Worm (Caenorhabditis elegans) whole organism, late embryonic: Measurements from ENCODE around the gene ptr-4.

Experiments used
- C08G9.2 ChIP-seq: sonication (generic microtip); optimal IDR thresholded peaks from 2 replicates; lab custom pipeline; 2016; ENCODE audit warnings: mild to moderate bottlenecking, missing genetic modification characterization, moderate library complexity, missing compliant biosample characterization
- C38D4.7 ChIP-seq: fragments of 200-800 bp; sonication (Bioruptor generic); optimal IDR thresholded peaks from 2 replicates; lab custom pipeline; 2018; ENCODE audit warnings: mild to moderate bottlenecking, missing genetic modification characterization, moderate library complexity, missing compliant biosample characterization
- K02D7.2 ChIP-seq: sonication (generic microtip); optimal IDR thresholded peaks from 2 replicates; lab custom pipeline; 2017; ENCODE audit warnings: mild to moderate bottlenecking, missing genetic modification characterization, missing compliant biosample characterization
- K09A11.1 ChIP-seq: sonication (generic microtip); optimal IDR thresholded peaks from 2 replicates; lab custom pipeline; 2017; ENCODE audit warnings: antibody characterized with exemption, mild to moderate bottlenecking, missing genetic modification characterization, missing compliant biosample characterization; ENCODE audit not compliant: insufficient read depth
- T23F11.4 ChIP-seq: fragments of 200-800 bp; sonication (Bioruptor generic); optimal IDR thresholded peaks from 2 replicates; lab custom pipeline; 2018; ENCODE audit warnings: mild to moderate bottlenecking, missing genetic modification characterization, missing compliant biosample characterization
- ahr-1 ChIP-seq: sonication (generic microtip); optimal IDR thresholded peaks from 2 replicates; lab custom pipeline; 2016; ENCODE audit warnings: missing genetic modification characterization, missing compliant biosample characterization
- ama-1 ChIP-seq: fragments of 150-350 bp; optimal IDR thresholded peaks from 2 replicates; lab custom pipeline; 2014
- ceh-2 ChIP-seq: sonication (generic microtip); optimal IDR thresholded peaks from 2 replicates; lab custom pipeline; 2016; ENCODE audit warnings: missing genotype, missing genetic modification characterization, missing compliant biosample characterization
- ceh-30 ChIP-seq: fragments of 150-350 bp; optimal IDR thresholded peaks from 2 replicates; lab custom pipeline; 2014; ENCODE audit warnings: missing biosample characterization, missing genetic modification characterization
- ceh-34 ChIP-seq: sonication (generic microtip); optimal IDR thresholded peaks from 2 replicates; lab custom pipeline; 2016; ENCODE audit warnings: mild to moderate bottlenecking, missing genetic modification characterization, missing compliant biosample characterization
- ceh-45 ChIP-seq: fragments of 200-800 bp; sonication (Bioruptor generic); IDR thresholded peaks from 2 replicates; pipeline ENCODE4 v1.3.6; 2022; ENCODE audit warnings: missing genetic modification reagents, missing genetic modification characterization, missing compliant biosample characterization
- ceh-9 ChIP-seq: sonication (generic microtip); optimal IDR thresholded peaks from 2 replicates; lab custom pipeline; 2016; ENCODE audit warnings: mild to moderate bottlenecking, missing genetic modification characterization, inconsistent platforms, missing compliant biosample characterization
- che-1 ChIP-seq: sonication (generic microtip); optimal IDR thresholded peaks from 2 replicates; lab custom pipeline; 2016; ENCODE audit warnings: mild to moderate bottlenecking, missing genetic modification characterization, missing compliant biosample characterization
- dmd-4 ChIP-seq: sonication (generic microtip); optimal IDR thresholded peaks from 2 replicates; lab custom pipeline; 2016; ENCODE audit warnings: borderline replicate concordance, missing genetic modification characterization, missing compliant biosample characterization
- dve-1 ChIP-seq: sonication (generic microtip); optimal IDR thresholded peaks from 2 replicates; lab custom pipeline; 2017; ENCODE audit warnings: antibody characterized with exemption, mild to moderate bottlenecking, missing genetic modification characterization, missing compliant biosample characterization
- elt-2 ChIP-seq: sonication (generic microtip); optimal IDR thresholded peaks from 2 replicates; lab custom pipeline; 2016; ENCODE audit warnings: missing genetic modification reagents, missing genetic modification characterization, missing compliant biosample characterization
- elt-4 ChIP-seq: sonication (generic microtip); optimal IDR thresholded peaks from 2 replicates; lab custom pipeline; 2016; ENCODE audit warnings: missing genetic modification characterization, missing compliant biosample characterization
- ets-4 ChIP-seq: sonication (generic microtip); optimal IDR thresholded peaks from 2 replicates; lab custom pipeline; 2016; ENCODE audit warnings: missing genetic modification characterization, missing compliant biosample characterization
- fkh-10 ChIP-seq: fragments of 150-350 bp; optimal IDR thresholded peaks from 2 replicates; lab custom pipeline; 2014; ENCODE audit warnings: missing biosample characterization, missing genetic modification reagents, missing genetic modification characterization
- fkh-6 ChIP-seq: sonication (generic microtip); optimal IDR thresholded peaks from 2 replicates; lab custom pipeline; 2016; ENCODE audit warnings: missing genetic modification characterization, missing compliant biosample characterization
- gmeb-2 ChIP-seq: sonication (generic microtip); optimal IDR thresholded peaks from 2 replicates; lab custom pipeline; 2016; ENCODE audit warnings: missing genetic modification characterization, inconsistent platforms, missing compliant biosample characterization
- hlh-13 ChIP-seq: fragments of 200-800 bp; sonication (Bioruptor generic); optimal IDR thresholded peaks from 2 replicates; lab custom pipeline; 2018; ENCODE audit warnings: mild to moderate bottlenecking, missing genetic modification characterization, missing compliant biosample characterization
- hlh-15 ChIP-seq: sonication (generic microtip); optimal IDR thresholded peaks from 2 replicates; lab custom pipeline; 2016; ENCODE audit warnings: missing genetic modification characterization, missing compliant biosample characterization
- hlh-30 ChIP-seq: sonication (generic microtip); optimal IDR thresholded peaks from 2 replicates; lab custom pipeline; 2017; ENCODE audit warnings: antibody characterized with exemption, missing genetic modification characterization, missing compliant biosample characterization; ENCODE audit not compliant: insufficient read depth
- hlh-6 ChIP-seq: sonication (generic microtip); optimal IDR thresholded peaks from 2 replicates; lab custom pipeline; 2016; ENCODE audit warnings: missing genotype, missing genetic modification characterization, missing compliant biosample characterization
- hlh-8 ChIP-seq: sonication (generic microtip); optimal IDR thresholded peaks from 2 replicates; lab custom pipeline; 2016; ENCODE audit warnings: missing genotype, missing genetic modification characterization, missing compliant biosample characterization
- lim-6 ChIP-seq: sonication (generic microtip); optimal IDR thresholded peaks from 2 replicates; lab custom pipeline; 2016; ENCODE audit warnings: missing genetic modification characterization, missing compliant biosample characterization
- lin-11 ChIP-seq: fragments of 200-800 bp; sonication (Bioruptor generic); optimal IDR thresholded peaks from 2 replicates; lab custom pipeline; 2018; ENCODE audit warnings: mild to moderate bottlenecking, missing genetic modification characterization, missing compliant biosample characterization
- madf-2 ChIP-seq: sonication (generic microtip); optimal IDR thresholded peaks from 2 replicates; lab custom pipeline; 2017; ENCODE audit warnings: missing genetic modification characterization, missing compliant biosample characterization
- mec-3 ChIP-seq: sonication (generic microtip); optimal IDR thresholded peaks from 2 replicates; lab custom pipeline; 2016; ENCODE audit warnings: borderline replicate concordance, missing genetic modification characterization, missing compliant biosample characterization
- nfya-1 ChIP-seq: sonication (generic microtip); optimal IDR thresholded peaks from 2 replicates; lab custom pipeline; 2017; ENCODE audit warnings: missing genetic modification characterization, mild to moderate bottlenecking, missing compliant biosample characterization, antibody characterized with exemption, moderate library complexity
- nhr-232 ChIP-seq: sonication (generic microtip); optimal IDR thresholded peaks from 2 replicates; lab custom pipeline; 2016; ENCODE audit warnings: missing genetic modification characterization, missing compliant biosample characterization
- odd-2 ChIP-seq: sonication (generic microtip); optimal IDR thresholded peaks from 2 replicates; lab custom pipeline; 2017; ENCODE audit warnings: antibody characterized with exemption, mild to moderate bottlenecking, missing genetic modification characterization, missing compliant biosample characterization
- pax-1 ChIP-seq: fragments of 150-350 bp; optimal IDR thresholded peaks from 2 replicates; lab custom pipeline; 2014; ENCODE audit warnings: missing biosample characterization, missing genetic modification characterization
- pqm-1 ChIP-seq: sonication (generic microtip); optimal IDR thresholded peaks from 2 replicates; lab custom pipeline; 2016; ENCODE audit warnings: missing genetic modification characterization, missing compliant biosample characterization
- pros-1 ChIP-seq: fragments of 150-350 bp; optimal IDR thresholded peaks from 2 replicates; lab custom pipeline; 2014; ENCODE audit warnings: missing biosample characterization, missing genetic modification reagents, missing genetic modification characterization
- ref-2 ChIP-seq: sonication (generic microtip); optimal IDR thresholded peaks from 2 replicates; lab custom pipeline; 2016; ENCODE audit warnings: missing genetic modification characterization, missing compliant biosample characterization
- rnt-1 ChIP-seq: sonication (generic microtip); optimal IDR thresholded peaks from 2 replicates; lab custom pipeline; 2016; ENCODE audit warnings: missing genetic modification characterization, missing compliant biosample characterization
- sdc-2 ChIP-seq: sonication (generic microtip); optimal IDR thresholded peaks from 2 replicates; lab custom pipeline; 2016; ENCODE audit warnings: missing genotype, missing genetic modification characterization, missing compliant biosample characterization
- sox-4 ChIP-seq: sonication (generic microtip); optimal IDR thresholded peaks from 2 replicates; lab custom pipeline; 2017; ENCODE audit warnings: mild to moderate bottlenecking, missing genetic modification characterization, inconsistent platforms, missing compliant biosample characterization
- syd-9 ChIP-seq: sonication (generic microtip); optimal IDR thresholded peaks from 2 replicates; lab custom pipeline; 2016; ENCODE audit warnings: mild to moderate bottlenecking, missing genetic modification characterization, moderate library complexity, missing compliant biosample characterization
- tbx-2 ChIP-seq: sonication (generic microtip); optimal IDR thresholded peaks from 2 replicates; lab custom pipeline; 2016; ENCODE audit warnings: missing genetic modification characterization, missing compliant biosample characterization
- tbx-7 ChIP-seq: sonication (generic microtip); optimal IDR thresholded peaks from 2 replicates; lab custom pipeline; 2016; ENCODE audit warnings: missing genotype, missing genetic modification characterization, missing compliant biosample characterization
- ttx-3 ChIP-seq: sonication (generic microtip); optimal IDR thresholded peaks from 2 replicates; lab custom pipeline; 2016; ENCODE audit warnings: missing genetic modification reagents, missing genetic modification characterization, missing compliant biosample characterization
- unc-3 ChIP-seq, 2 experiments: fragments of 200-800 bp in 1 of 2; sonication (Bioruptor generic) in 1 of 2; sonication (generic microtip) in 1 of 2; conservative IDR thresholded peaks in 1 of 2; optimal IDR thresholded peaks in 1 of 2; 2 replicates each; pipeline versions ENCODE4 v1.3.6 to Lab custom; 2016 to 2022; ENCODE audit warnings: missing compliant biosample characterization in 2 of 2, missing genetic modification characterization in 2 of 2, missing genetic modification reagents in 1 of 2
- unc-42 ChIP-seq: sonication (generic microtip); optimal IDR thresholded peaks from 2 replicates; lab custom pipeline; 2016; ENCODE audit warnings: missing genotype, missing genetic modification characterization, missing compliant biosample characterization
- unc-86 ChIP-seq: sonication (generic microtip); optimal IDR thresholded peaks from 2 replicates; lab custom pipeline; 2016; ENCODE audit warnings: missing genetic modification characterization, missing compliant biosample characterization
- zip-5 ChIP-seq: sonication (generic microtip); optimal IDR thresholded peaks from 2 replicates; lab custom pipeline; 2016; ENCODE audit warnings: missing genetic modification characterization, missing compliant biosample characterization

The ptr-4 gene

DNA sequence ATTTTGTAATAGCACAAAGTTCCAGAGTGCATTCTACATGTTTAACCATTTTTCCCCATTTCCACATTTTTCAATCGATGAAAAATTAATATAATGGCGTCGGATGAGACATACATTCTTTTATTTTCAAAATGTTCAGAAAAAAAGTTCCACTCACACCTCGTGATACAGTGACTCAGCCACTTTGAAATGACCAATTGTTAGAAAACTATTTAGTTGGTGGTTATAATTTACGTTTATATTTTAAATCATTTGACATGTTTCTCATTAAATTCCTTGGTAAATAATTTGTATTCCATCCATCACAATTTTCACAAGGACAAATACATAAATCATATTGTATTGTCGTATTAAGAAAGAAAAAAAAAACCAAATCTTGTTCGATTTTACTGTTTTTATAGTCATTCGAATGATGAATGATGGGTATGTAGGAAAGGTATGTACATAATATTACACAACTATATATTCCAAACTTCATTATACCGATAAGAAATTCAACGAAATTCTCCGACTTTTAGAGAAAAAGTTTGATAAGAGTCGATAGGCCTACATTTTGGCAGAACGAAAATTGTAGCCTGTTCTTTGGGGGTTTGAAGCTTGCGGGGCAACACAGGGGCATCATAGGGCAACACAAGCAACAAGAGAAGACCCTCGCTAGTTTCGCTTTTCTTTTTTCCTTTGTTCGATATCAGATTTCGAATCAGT lies 34.8 kb upstream of the ptr-4 start:
- TF ChIP-seq odd-2 (no peak), nhr-232 (no peak), K02D7.2 (tag; lab: Kevin White, UChicago) (no peak), ref-2 (tag; lab: Kevin White, UChicago) (no peak), lim-6 (no peak), pros-1 (tag; lab: Kevin White, UChicago) (no peak), dve-1 (tag; lab: Kevin White, UChicago) (no peak), hlh-15 (no peak), hlh-30 (tag; lab: Kevin White, UChicago) (no peak), fkh-10 (no peak), C38D4.7 (GFP tag; lab: Kevin White, UChicago) (no peak), fkh-6 (tag; lab: Kevin White, UChicago) (no peak), nfya-1 (tag; lab: Kevin White, UChicago) (no peak), hlh-8 (no peak)

ce11 chrX:6098420-6098819 lies 32.6 kb upstream of the ptr-4 start:
- TF ChIP-seq elt-2 (tag; lab: Kevin White, UChicago) (peak; percentile 47), tbx-7 (no peak), ttx-3 (tag; lab: Kevin White, UChicago) (no peak), T23F11.4 (no peak), ceh-34 (tag; lab: Kevin White, UChicago) (no peak), tbx-2 (tag; lab: Kevin White, UChicago) (no peak)
- TF ChIP-seq, all 69 proteins: peak for 1

- TF ChIP-seq zip-5 (tag; lab: Kevin White, UChicago), result no peak
- no peak for TF ChIP-seq syd-9 (tag; lab: Kevin White, UChicago)
- TF ChIP-seq C38D4.7 (GFP tag; lab: Kevin White, UChicago), result no peak
- peak; percentile 23 for TF ChIP-seq ref-2 (tag; lab: Kevin White, UChicago)
- no peak for TF ChIP-seq sox-4
- no peak for TF ChIP-seq fkh-6 (tag; lab: Kevin White, UChicago)
- no peak for TF ChIP-seq odd-2
- no peak for TF ChIP-seq pros-1 (tag; lab: Kevin White, UChicago)
- TF ChIP-seq che-1 (tag; lab: Kevin White, UChicago), result no peak
- TF ChIP-seq C08G9.2 (tag; lab: Kevin White, UChicago), result no peak
- no peak for TF ChIP-seq ahr-1 (tag; lab: Kevin White, UChicago)
- peak; percentile 56 for TF ChIP-seq sdc-2 (tag; lab: Kevin White, UChicago)
- TF ChIP-seq lin-11 (tag; lab: Kevin White, UChicago), result no peak
- TF ChIP-seq ttx-3 (tag; lab: Kevin White, UChicago), result no peak
- no peak for TF ChIP-seq elt-4
- TF ChIP-seq hlh-6 (tag; lab: Kevin White, UChicago), result no peak
- TF ChIP-seq gmeb-2 (tag; lab: Kevin White, UChicago), result no peak
- TF ChIP-seq ceh-9, result no peak
- TF ChIP-seq lim-6, result no peak
- no peak for TF ChIP-seq K09A11.1 (tag; lab: Kevin White, UChicago)
- TF ChIP-seq ceh-45 (GFP tag; lab: Robert Waterston, UW), result no peak
- no peak for TF ChIP-seq unc-86 (tag; lab: Kevin White, UChicago)
- no peak for TF ChIP-seq ets-4 (tag; lab: Kevin White, UChicago)
- TF ChIP-seq rnt-1, result peak; percentile 2
- no peak for TF ChIP-seq ceh-2 (tag; lab: Kevin White, UChicago)
- no peak for TF ChIP-seq mec-3
- no peak for TF ChIP-seq unc-3 (GFP tag; conservative IDR thresholded peaks at IDR 0.05; lab: Robert Waterston, UW)
- no peak for TF ChIP-seq unc-3 (tag; optimal IDR thresholded peaks at IDR 0.05; lab: Kevin White, UChicago)
- TF ChIP-seq pqm-1 (tag; lab: Kevin White, UChicago), result no peak
- TF ChIP-seq K02D7.2 (tag; lab: Kevin White, UChicago), result no peak
- TF ChIP-seq nfya-1 (tag; lab: Kevin White, UChicago), result peak; percentile 74
- no peak for TF ChIP-seq dmd-4 (tag; lab: Kevin White, UChicago)
- TF ChIP-seq unc-42 (tag; lab: Kevin White, UChicago), result peak; percentile 61
- TF ChIP-seq ceh-30 (tag; lab: Kevin White, UChicago), result no peak
- TF ChIP-seq ama-1 (lab: Kevin White, UChicago), result no peak
- TF ChIP-seq pax-1, result no peak
- no peak for TF ChIP-seq hlh-13 (GFP tag; lab: Kevin White, UChicago)
- TF ChIP-seq madf-2, result no peak
Observed at ce11 chrX:6097551-6097950, 31.8 kb upstream of the ptr-4 start, which contains the start of gene C15H9.4. TSS of gene C15H9.4 (plus strand) at chrX:6097643.
